Worm (Caenorhabditis elegans) whole organism, mixed stage, embryonic: ENCODE data around the gene R02F2.10.

Experiments
- elt-1 ChIP-seq: sonication (generic microtip); optimal IDR thresholded peaks from 2 replicates; lab custom pipeline; 2017; ENCODE audit warnings: missing genetic modification characterization, mild to moderate bottlenecking, missing compliant biosample characterization, antibody characterized with exemption, moderate library complexity, borderline replicate concordance; ENCODE audit not compliant: insufficient read depth
- elt-3 ChIP-seq: fragments of 150-350 bp; optimal IDR thresholded peaks from 2 replicates; lab custom pipeline; 2014; ENCODE audit warnings: missing biosample characterization, missing genetic modification characterization
- flh-1 ChIP-seq: fragments of 200-800 bp; sonication (Bioruptor generic); optimal IDR thresholded peaks from 2 replicates; lab custom pipeline; 2018; ENCODE audit warnings: mild to moderate bottlenecking, missing genetic modification characterization, moderate library complexity, missing compliant biosample characterization
- lin-13 ChIP-seq: fragments of 150-350 bp; optimal IDR thresholded peaks from 2 replicates; lab custom pipeline; 2014; ENCODE audit warnings: missing biosample characterization, missing genetic modification characterization
- lsy-2 ChIP-seq: fragments of 150-350 bp; optimal IDR thresholded peaks from 2 replicates; lab custom pipeline; 2014; ENCODE audit warnings: missing biosample characterization, missing genetic modification characterization
- mep-1 ChIP-seq: fragments of 150-350 bp; optimal IDR thresholded peaks from 2 replicates; lab custom pipeline; 2017; ENCODE audit warnings: missing biosample characterization, missing genetic modification reagents, missing genetic modification characterization, inconsistent platforms
- nhr-12 ChIP-seq: fragments of 150-350 bp; optimal IDR thresholded peaks from 2 replicates; lab custom pipeline; 2014; ENCODE audit warnings: missing biosample characterization, missing genetic modification characterization
- nhr-237 ChIP-seq: fragments of 150-350 bp; optimal IDR thresholded peaks from 2 replicates; lab custom pipeline; 2014; ENCODE audit warnings: missing biosample characterization, missing genetic modification characterization
- sem-2 ChIP-seq: fragments of 200-800 bp; sonication (Bioruptor generic); optimal IDR thresholded peaks from 2 replicates; lab custom pipeline; 2018; ENCODE audit warnings: mild to moderate bottlenecking, missing genetic modification characterization, missing compliant biosample characterization
- tbx-8 ChIP-seq: fragments of 200-800 bp; sonication (Bioruptor generic); optimal IDR thresholded peaks from 2 replicates; lab custom pipeline; 2018; ENCODE audit warnings: mild to moderate bottlenecking, missing genetic modification characterization, moderate library complexity, missing compliant biosample characterization
- unc-39 ChIP-seq: fragments of 150-350 bp; optimal IDR thresholded peaks from 2 replicates; lab custom pipeline; 2014; ENCODE audit warnings: missing biosample characterization, missing genetic modification characterization
- unc-62 ChIP-seq: fragments of 150-350 bp; optimal IDR thresholded peaks from 2 replicates; lab custom pipeline; 2014; ENCODE audit warnings: missing biosample characterization, missing genetic modification reagents, missing genetic modification characterization

DNA sequence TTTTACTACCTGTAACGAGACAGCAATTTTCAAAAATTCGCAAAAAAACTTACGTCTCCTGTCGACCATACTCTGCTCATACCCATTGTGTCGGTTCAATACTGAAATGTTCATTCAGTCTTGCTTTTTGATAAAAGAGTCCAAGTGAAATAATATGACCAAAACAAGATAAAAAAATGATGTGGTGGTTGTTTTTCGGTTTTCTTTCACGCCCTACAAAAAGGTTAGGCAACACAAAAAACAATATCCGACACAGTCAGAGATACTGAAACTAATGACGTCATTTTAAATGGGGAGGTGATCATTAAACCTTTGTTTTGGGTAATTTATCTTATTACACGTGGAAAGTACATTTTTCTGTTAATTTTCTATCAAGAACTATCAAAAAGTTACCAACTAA, 17.1 kb downstream of the R02F2.10 start, which contains the start of gene R02F2.8:
- no peak for TF ChIP-seq lsy-2 (tag; lab: Kevin White, UChicago)
- no peak for TF ChIP-seq nhr-12 (tag; lab: Kevin White, UChicago)
- no peak for TF ChIP-seq unc-62 (GFP tag; lab: Kevin White, UChicago)
- no peak for TF ChIP-seq tbx-8
- no peak for TF ChIP-seq sem-2 (GFP tag; lab: Kevin White, UChicago)
- no peak for TF ChIP-seq flh-1 (GFP tag; lab: Kevin White, UChicago)
- no peak for TF ChIP-seq elt-3
- TF ChIP-seq nhr-237 (tag; lab: Kevin White, UChicago): no peak
- TF ChIP-seq lin-13 (tag; lab: Kevin White, UChicago): no peak
- no peak for TF ChIP-seq elt-1 (tag; lab: Kevin White, UChicago)
- TF ChIP-seq unc-39 (tag; lab: Kevin White, UChicago): no peak
- TF ChIP-seq mep-1 (tag; lab: Kevin White, UChicago): no peak
